Worm (Caenorhabditis elegans) whole organism, young adult: ENCODE measurements around the gene T23B7.3.

Experiments used
- F49E8.2 ChIP-seq: sonication (generic microtip); optimal IDR thresholded peaks from 3 replicates; lab custom pipeline; 2017; ENCODE audit warnings: missing genetic modification characterization, mild to moderate bottlenecking, missing compliant biosample characterization, antibody characterized with exemption, moderate library complexity; ENCODE audit not compliant: insufficient read depth
- K12H6.12 ChIP-seq: fragments of 200-800 bp; sonication (Bioruptor generic); optimal IDR thresholded peaks from 2 replicates; lab custom pipeline; 2018; ENCODE audit warnings: mild to moderate bottlenecking, missing genetic modification characterization, missing compliant biosample characterization
- dox-1 ChIP-seq: fragments of 200-800 bp; sonication (Bioruptor generic); IDR thresholded peaks from 2 replicates; pipeline ENCODE4 v1.3.6; 2022; ENCODE audit warnings: missing genetic modification reagents, missing genetic modification characterization, missing compliant biosample characterization
- ekl-4 ChIP-seq: fragments of 200-800 bp; sonication (Bioruptor generic); IDR thresholded peaks from 2 replicates; pipeline ENCODE4 v1.3.6; 2022; ENCODE audit warnings: missing genetic modification reagents, missing genetic modification characterization, missing compliant biosample characterization
- lir-1 ChIP-seq: fragments of 200-800 bp; sonication (Bioruptor generic); conservative IDR thresholded peaks from 2 replicates; pipeline ENCODE4 v1.3.6; 2022; ENCODE audit warnings: missing genetic modification reagents, missing genetic modification characterization, missing compliant biosample characterization
- pha-4 ChIP-seq: fragments of 150-350 bp; sonication (generic microtip); optimal IDR thresholded peaks from 2 replicates; lab custom pipeline; 2014; ENCODE audit warnings: missing biosample characterization, missing genetic modification reagents, missing genetic modification characterization
- unc-62 ChIP-seq: fragments of 150-350 bp; optimal IDR thresholded peaks from 2 replicates; lab custom pipeline; 2014; ENCODE audit warnings: missing biosample characterization, missing genetic modification reagents, missing genetic modification characterization

ce11 chrII:4863357-4863756 lies 13.4 kb downstream of the T23B7.3 start, which contains the start of the genes mpst-4 and F11G11.14:
- TF ChIP-seq pha-4: no peak
- no peak for TF ChIP-seq unc-62 (GFP tag; lab: Kevin White, UChicago)
- TF ChIP-seq ekl-4 (GFP tag; lab: Robert Waterston, UW): no peak
- no peak for TF ChIP-seq F49E8.2 (tag; lab: Kevin White, UChicago)
- no peak for TF ChIP-seq K12H6.12 (tag; lab: Kevin White, UChicago)
- no peak for TF ChIP-seq dox-1
- TF ChIP-seq lir-1 (GFP tag; lab: Robert Waterston, UW): no peak
